Fruit fly (Drosophila melanogaster): ENCODE measurements around the gene mTerf5.

mTerf5 gene

DNA sequence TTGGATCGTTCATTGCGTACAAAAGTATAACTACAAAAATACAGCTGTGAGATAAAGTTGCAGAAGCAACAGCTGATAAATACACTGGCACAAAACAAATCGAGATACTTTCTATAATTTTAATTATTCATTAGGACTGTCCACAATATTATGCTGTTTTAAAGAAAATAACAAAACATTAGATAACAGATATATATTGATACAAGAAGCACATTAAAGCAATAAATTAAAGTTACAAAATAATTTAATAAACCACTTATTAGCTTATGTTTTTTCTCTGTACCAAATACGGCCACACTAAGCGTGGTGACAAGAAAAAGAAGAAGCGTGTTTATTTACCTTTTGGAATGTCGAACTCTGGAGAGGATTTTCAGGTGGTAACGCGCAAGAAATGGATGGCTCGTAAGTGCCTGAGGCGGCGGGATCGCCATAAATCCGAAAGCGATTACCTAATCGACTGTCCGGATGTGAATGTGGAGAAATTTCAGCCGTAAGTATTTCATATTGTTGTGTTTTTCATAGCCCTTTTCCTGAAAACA is 3.2 kb downstream of the mTerf5 start, which contains the start of the genes CG7988 and CG7183 (continued):
- TF ChIP-seq CG3838 (GFP tag; optimal IDR thresholded peaks at IDR 0.05): peak; percentile 94
- peak; percentile 98 for TF ChIP-seq Ada2b (GFP tag; IDR thresholded peaks at IDR 0.05)
- peak; percentile 96 for TF ChIP-seq seq (GFP tag; IDR thresholded peaks at IDR 0.05)
- TF ChIP-seq Sry-β (GFP tag; optimal IDR thresholded peaks at IDR 0.05): peak; percentile 65
- TF ChIP-seq Nf-YC (tag; optimal IDR thresholded peaks at IDR 0.05): peak; percentile 88
- peak; percentile 91 for TF ChIP-seq zfh2 (GFP tag; optimal IDR thresholded peaks at IDR 0.05)
- peak; percentile 96 for TF ChIP-seq B-H2 (GFP tag; optimal IDR thresholded peaks at IDR 0.05)
- peak; percentile 93 for TF ChIP-seq caup (GFP tag; optimal IDR thresholded peaks at IDR 0.05; ENCODE audit: severe bottlenecking)
- TF ChIP-seq sob (GFP tag; IDR thresholded peaks at IDR 0.05): peak; percentile 99
- peak; percentile 87 for TF ChIP-seq CG6765 (GFP tag; optimal IDR thresholded peaks at IDR 0.05)
- TF ChIP-seq pho (GFP tag; optimal IDR thresholded peaks at IDR 0.05): peak; percentile 95
- peak; percentile 97 for TF ChIP-seq tap (tag; optimal IDR thresholded peaks at IDR 0.05)
- TF ChIP-seq CG14710 (tag; optimal IDR thresholded peaks at IDR 0.05): peak; percentile 98
- peak; percentile 97 for TF ChIP-seq nerfin-1 (tag; optimal IDR thresholded peaks at IDR 0.05)
- peak; percentile 96 for TF ChIP-seq CG10462 (GFP tag; optimal IDR thresholded peaks at IDR 0.05)
- no peak; the same call in 2 of the 3 replicates for TF ChIP-seq knrl (GFP tag; IDR thresholded peaks at IDR 0.05; ENCODE audit: partially characterized antibody)
- TF ChIP-seq Gug (GFP tag; IDR thresholded peaks at IDR 0.05): peak; percentile 95
- peak; percentile 98 for TF ChIP-seq CG9932 (GFP tag; IDR thresholded peaks at IDR 0.05)
- peak; percentile 99 for TF ChIP-seq CG18262 (tag; optimal IDR thresholded peaks at IDR 0.05)
- TF ChIP-seq her (GFP tag; optimal IDR thresholded peaks at IDR 0.05): peak; percentile 82
- peak; percentile 99 for TF ChIP-seq Abd-B (GFP tag; optimal IDR thresholded peaks at IDR 0.05)
- peak; percentile 66 for TF ChIP-seq TFAM (GFP tag; optimal IDR thresholded peaks at IDR 0.05)
- TF ChIP-seq ewg (GFP tag; optimal IDR thresholded peaks at IDR 0.05): peak; percentile 95
- peak; percentile 87 for TF ChIP-seq CG4328 (GFP tag; optimal IDR thresholded peaks at IDR 0.05)
- peak; percentile 99 for TF ChIP-seq CG13424 (tag; optimal IDR thresholded peaks at IDR 0.05)
- no peak for TF ChIP-seq Dfd (GFP tag; optimal IDR thresholded peaks at IDR 0.05)
- peak; percentile 95 for TF ChIP-seq Hmx (GFP tag; optimal IDR thresholded peaks at IDR 0.05)
- peak; percentile 98 for TF ChIP-seq CG3847 (GFP tag; IDR thresholded peaks at IDR 0.05)
- TF ChIP-seq Sox100B (GFP tag; optimal IDR thresholded peaks at IDR 0.05): peak; percentile 97
- peak; percentile 85 for TF ChIP-seq en (GFP tag; optimal IDR thresholded peaks at IDR 0.05)
- TF ChIP-seq schlank (tag; optimal IDR thresholded peaks at IDR 0.05): peak; percentile 85
- no peak for TF ChIP-seq Bgb (GFP tag; IDR thresholded peaks at IDR 0.05; ENCODE audit: partially characterized antibody)
- peak; percentile 94 for TF ChIP-seq Usf (GFP tag; optimal IDR thresholded peaks at IDR 0.05)
- peak; percentile 97 for TF ChIP-seq NfI (GFP tag; optimal IDR thresholded peaks at IDR 0.05)
- peak; percentile 92 for TF ChIP-seq onecut (GFP tag; IDR thresholded peaks at IDR 0.05)
- peak; percentile 98 for TF ChIP-seq CG10979 (tag; optimal IDR thresholded peaks at IDR 0.05)
- peak; percentile 97 for TF ChIP-seq klu (GFP tag; IDR thresholded peaks at IDR 0.05)
- TF ChIP-seq CG4404 (GFP tag; IDR thresholded peaks at IDR 0.05): peak; percentile 98
- peak; percentile 99 for TF ChIP-seq CG17328 (GFP tag; IDR thresholded peaks at IDR 0.05)
- TF ChIP-seq CG14860 (GFP tag; IDR thresholded peaks at IDR 0.05; ENCODE audit: partially characterized antibody): no peak
- TF ChIP-seq CG17802 (tag; optimal IDR thresholded peaks at IDR 0.05): peak; percentile 86
- no peak for TF ChIP-seq CG7963 (GFP tag; IDR thresholded peaks at IDR 0.05; ENCODE audit: partially characterized antibody)
- TF ChIP-seq CG12659 (GFP tag; optimal IDR thresholded peaks at IDR 0.05): peak; percentile 98
- peak; percentile 58 for TF ChIP-seq ftz-f1 (GFP tag; optimal IDR thresholded peaks at IDR 0.05)
- peak; percentile 90 for TF ChIP-seq CG11560 (tag; IDR thresholded peaks at IDR 0.05)
- peak; percentile 90 for TF ChIP-seq CG15011 (GFP tag; optimal IDR thresholded peaks at IDR 0.05)
- TF ChIP-seq CHES-1-like (GFP tag; optimal IDR thresholded peaks at IDR 0.05): peak; percentile 93
- TF ChIP-seq gsb (GFP tag; IDR thresholded peaks at IDR 0.05): peak; percentile 94
- TF ChIP-seq CG15601 (tag; optimal IDR thresholded peaks at IDR 0.05): peak; percentile 98
- peak; percentile 97 for TF ChIP-seq ind (GFP tag; optimal IDR thresholded peaks at IDR 0.05)
